Fruit fly (Drosophila melanogaster) whole organism, embryonic: Measurements from ENCODE around the gene Sf3a2.
A peak's percentile ranks its signal among the peaks of the same experiment; 100 is the strongest.

Experiments used
- B-H2 ChIP-seq: fragments of 200-800 bp; sonication (Bioruptor generic); optimal IDR thresholded peaks from 2 replicates; lab custom pipeline; 2018; ENCODE audit warnings: missing biosample characterization, mild to moderate bottlenecking, missing genetic modification characterization
- CG11085 ChIP-seq: fragments of 200-800 bp; sonication (Bioruptor generic); IDR thresholded peaks from 2 replicates; pipeline ENCODE4 v1.3.6; 2022; ENCODE audit warnings: missing biosample characterization, missing genetic modification characterization
- CG30403 ChIP-seq: fragments of 200-800 bp; sonication (Bioruptor generic); optimal IDR thresholded peaks from 3 replicates; lab custom pipeline; 2016; ENCODE audit warnings: missing biosample characterization, missing genetic modification characterization
- CG4282 ChIP-seq: fragments of 200-800 bp; sonication (Bioruptor generic); optimal IDR thresholded peaks from 2 replicates; lab custom pipeline; 2016; ENCODE audit warnings: missing biosample characterization, missing genetic modification characterization
- Camta ChIP-seq: fragments of 200-800 bp; sonication (Bioruptor generic); optimal IDR thresholded peaks from 2 replicates; lab custom pipeline; 2016; ENCODE audit warnings: missing biosample characterization, missing genetic modification characterization
- Dfd ChIP-seq, 2 experiments: fragments of >200 bp; optimal IDR thresholded peaks; 2 replicates each; lab custom pipeline; 2017; ENCODE audit warnings: missing biosample characterization in 2 of 2, missing genetic modification characterization in 2 of 2
- Hmx ChIP-seq: fragments of 200-800 bp; sonication (Bioruptor generic); optimal IDR thresholded peaks from 2 replicates; lab custom pipeline; 2016; ENCODE audit warnings: missing biosample characterization, missing genetic modification characterization
- Hr51 ChIP-seq, 2 experiments: fragments of 200-800 bp; sonication (Bioruptor generic); optimal IDR thresholded peaks; 2 replicates in 1 of 2; 3 replicates in 1 of 2; lab custom pipeline; 2016 to 2018; ENCODE audit warnings: missing biosample characterization in 2 of 2, missing genetic modification characterization in 2 of 2, mild to moderate bottlenecking in 1 of 2, moderate library complexity in 1 of 2
- Poxn ChIP-seq: fragments of 200-800 bp; sonication (Bioruptor generic); IDR thresholded peaks from 2 replicates; pipeline ENCODE4 v1.3.6; 2022; ENCODE audit warnings: missing biosample characterization, missing genetic modification characterization
- fd102C ChIP-seq: fragments of 200-800 bp; sonication (Bioruptor generic); optimal IDR thresholded peaks from 2 replicates; lab custom pipeline; 2018; ENCODE audit warnings: missing biosample characterization, mild to moderate bottlenecking, missing genetic modification characterization, moderate library complexity
- tna ChIP-seq: fragments of 200-800 bp; sonication (Bioruptor generic); IDR thresholded peaks from 2 replicates; pipeline ENCODE4 v1.3.6; 2022; ENCODE audit warnings: missing biosample characterization, missing genetic modification characterization; ENCODE audit not compliant: partially characterized antibody
- trem ChIP-seq: fragments of 200-800 bp; optimal IDR thresholded peaks from 3 replicates; lab custom pipeline; 2019; ENCODE audit warnings: missing biosample characterization, mild to moderate bottlenecking, missing genetic modification characterization, moderate library complexity

DNA sequence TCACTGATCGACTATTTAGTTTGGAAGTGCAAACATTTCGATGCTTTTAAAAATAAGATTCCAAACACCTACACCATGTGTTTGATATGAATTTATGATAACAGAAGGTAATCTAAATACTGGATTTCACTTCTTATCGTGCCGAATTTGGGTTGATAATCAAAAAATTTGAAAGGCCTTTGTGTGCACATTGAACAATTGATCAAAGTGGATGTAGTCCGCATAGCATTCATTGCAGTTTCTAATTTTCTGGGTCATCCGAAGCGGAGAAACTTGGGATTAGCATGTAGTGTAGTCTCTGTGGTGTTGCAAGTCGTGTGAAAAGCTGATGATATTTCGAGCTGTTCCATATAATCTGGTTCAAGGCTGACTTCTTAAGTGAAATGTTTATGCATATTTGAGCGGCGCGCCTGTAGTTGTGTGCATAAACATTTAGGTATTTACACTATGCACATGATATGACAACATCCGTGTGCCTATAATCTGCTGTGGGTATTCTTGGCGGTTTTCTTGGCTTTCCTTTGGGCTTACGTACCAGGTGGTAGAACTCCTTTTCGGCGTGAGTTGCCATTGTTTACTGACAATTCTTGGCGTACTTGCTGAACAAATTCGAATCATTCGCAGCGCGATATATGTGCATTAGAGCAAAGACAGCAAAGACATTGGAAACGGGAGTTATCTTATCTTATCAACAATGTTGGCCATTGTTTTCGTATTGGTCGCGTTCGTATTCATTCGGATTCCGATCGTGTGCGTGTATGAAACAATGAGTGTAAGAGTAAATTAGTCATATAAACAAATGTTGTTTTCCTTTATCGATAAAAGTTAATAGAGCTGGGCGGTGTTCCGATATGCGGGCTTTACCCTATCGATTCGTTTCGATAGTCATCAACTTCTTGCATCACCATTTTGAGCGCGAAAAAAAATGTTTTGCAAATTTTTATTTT lies 40.8 kb downstream of the Sf3a2 start, which contains the start of gene Hip1:
- TF ChIP-seq CG4282 (GFP tag; lab: Kevin White, UChicago) (no peak), Poxn (GFP tag; lab: Robert Waterston, UW) (no peak), CG11085 (GFP tag; lab: Robert Waterston, UW) (no peak), Hr51 (GFP tag; optimal IDR thresholded peaks at IDR 0.05; lab: Kevin White, UChicago) (no peak), fd102C (no peak), B-H2 (GFP tag; lab: Kevin White, UChicago) (no peak), Hmx (GFP tag; lab: Kevin White, UChicago) (no peak), trem (tag; lab: Kevin White, UChicago) (no peak), tna (peak; percentile 84), CG30403 (no peak), Dfd (GFP tag; optimal IDR thresholded peaks at IDR 0.05; lab: Kevin White, UChicago) (no peak), Camta (GFP tag; lab: Kevin White, UChicago) (no peak)
